Worm (Caenorhabditis elegans) whole organism, L2 larva: ENCODE data around the gene hpr-17.

Experiments
- Y55F3AM.14 ChIP-seq: fragments of 200-800 bp; sonication (Bioruptor generic); optimal IDR thresholded peaks from 2 replicates; lab custom pipeline; 2018; ENCODE audit warnings: mild to moderate bottlenecking, missing genetic modification characterization, missing compliant biosample characterization
- alr-1 ChIP-seq: fragments of 150-350 bp; optimal IDR thresholded peaks from 2 replicates; lab custom pipeline; 2014; ENCODE audit warnings: missing biosample characterization, missing genetic modification characterization
- aly-2 ChIP-seq: fragments of 150-350 bp; optimal IDR thresholded peaks from 2 replicates; lab custom pipeline; 2014; ENCODE audit warnings: missing biosample characterization, missing genetic modification characterization
- elt-1 ChIP-seq: fragments of 150-350 bp; optimal IDR thresholded peaks from 2 replicates; lab custom pipeline; 2014; ENCODE audit warnings: missing biosample characterization, missing genetic modification characterization
- elt-3 ChIP-seq: sonication (generic microtip); optimal IDR thresholded peaks from 2 replicates; lab custom pipeline; 2017; ENCODE audit warnings: missing biosample characterization, missing genetic modification characterization
- fos-1 ChIP-seq: fragments of 150-350 bp; optimal IDR thresholded peaks from 2 replicates; lab custom pipeline; 2014; ENCODE audit warnings: missing biosample characterization, missing genetic modification characterization
- nhr-129 ChIP-seq: fragments of 150-350 bp; optimal IDR thresholded peaks from 2 replicates; lab custom pipeline; 2014; ENCODE audit warnings: missing biosample characterization, missing genetic modification characterization
- nhr-77 ChIP-seq: fragments of 150-350 bp; optimal IDR thresholded peaks from 2 replicates; lab custom pipeline; 2014; ENCODE audit warnings: missing biosample characterization, missing genetic modification characterization
- snpc-4 ChIP-seq: fragments of 150-350 bp; optimal IDR thresholded peaks from 2 replicates; lab custom pipeline; 2014; ENCODE audit warnings: missing biosample characterization, missing genetic modification characterization
- unc-55 ChIP-seq: fragments of 150-350 bp; sonication (generic microtip); optimal IDR thresholded peaks from 3 replicates; lab custom pipeline; 2014; ENCODE audit warnings: missing biosample characterization, missing genetic modification reagents, missing genetic modification characterization

DNA sequence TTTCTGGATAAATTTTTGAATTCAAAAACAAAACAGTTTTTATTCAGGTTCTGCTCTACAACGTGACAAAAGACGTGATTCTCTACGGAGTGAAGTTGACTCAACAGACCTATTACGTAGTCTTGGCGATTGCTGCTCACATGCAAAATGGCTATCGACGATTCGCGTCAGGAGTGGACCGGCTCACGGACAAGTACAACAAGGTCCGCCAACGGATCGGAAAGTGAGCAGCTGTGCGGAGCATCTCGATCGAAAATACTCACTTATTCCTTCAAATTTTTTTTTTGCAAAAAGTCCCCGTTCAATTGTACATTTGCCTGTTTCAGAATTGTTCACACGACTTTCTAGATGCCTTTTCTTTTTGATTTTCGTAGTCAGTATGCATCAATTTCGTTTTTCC lies 3.0 kb upstream of the hpr-17 start:
- TF ChIP-seq nhr-129: no peak
- no peak for TF ChIP-seq aly-2 (tag; lab: Kevin White, UChicago)
- TF ChIP-seq elt-3 (tag; lab: Kevin White, UChicago): no peak
- no peak for TF ChIP-seq elt-1 (tag; lab: Kevin White, UChicago)
- TF ChIP-seq fos-1 (tag; lab: Kevin White, UChicago): no peak
- no peak for TF ChIP-seq nhr-77 (tag; lab: Kevin White, UChicago)
- TF ChIP-seq alr-1: no peak
- no peak for TF ChIP-seq Y55F3AM.14 (GFP tag; lab: Kevin White, UChicago)
- TF ChIP-seq unc-55 (GFP tag; lab: Kevin White, UChicago): no peak
- TF ChIP-seq snpc-4 (tag; lab: Kevin White, UChicago): no peak
